Worm (Caenorhabditis elegans): ENCODE data around the gene cal-8.

Gene cal-8

DNA sequence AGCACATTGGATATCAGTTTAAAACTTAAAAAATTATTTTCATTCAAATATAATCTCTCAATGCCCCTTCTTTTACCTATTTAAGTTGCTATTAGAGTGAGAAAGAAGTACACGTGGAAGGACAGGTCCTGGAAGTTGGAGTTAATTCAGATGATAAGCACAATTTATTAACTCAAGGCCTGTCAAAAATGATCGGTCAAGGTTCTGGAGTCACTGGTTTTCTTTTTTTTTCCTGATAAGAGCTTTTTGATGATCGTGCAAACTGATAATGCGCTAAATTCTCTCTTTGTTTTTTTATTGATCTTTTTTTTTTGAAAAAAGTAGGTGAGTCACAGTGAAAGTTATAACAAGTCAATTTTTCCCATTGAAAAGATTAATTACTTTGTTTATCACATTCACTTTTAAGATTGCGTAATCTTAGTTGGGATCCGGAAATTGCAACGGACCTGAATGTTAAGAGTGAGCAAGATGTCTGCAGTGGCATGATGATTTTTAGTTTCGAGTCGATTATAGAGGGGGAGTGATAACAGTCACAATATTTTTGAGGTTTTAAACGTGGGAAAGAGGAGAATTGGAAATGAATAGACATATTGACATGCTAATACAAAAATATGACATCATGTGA is 30.7 kb upstream of the cal-8 start:
- TF ChIP-seq med-1 (GFP tag; optimal IDR thresholded peaks at IDR 0.05; ENCODE audit: insufficient read depth) (no peak), ref-1 (GFP tag; conservative IDR thresholded peaks at IDR 0.05) (no peak), ztf-29 (GFP tag; IDR thresholded peaks at IDR 0.05) (no peak), flt-1 (GFP tag; IDR thresholded peaks at IDR 0.05) (no peak), T22C8.4 (GFP tag; IDR thresholded peaks at IDR 0.05) (no peak), klf-2 (GFP tag; conservative IDR thresholded peaks at IDR 0.05) (no peak), cog-1 (tag; optimal IDR thresholded peaks at IDR 0.05) (no peak), tab-1 (GFP tag; IDR thresholded peaks at IDR 0.05) (no peak), ztf-23 (GFP tag; IDR thresholded peaks at IDR 0.05) (no peak)

DNA sequence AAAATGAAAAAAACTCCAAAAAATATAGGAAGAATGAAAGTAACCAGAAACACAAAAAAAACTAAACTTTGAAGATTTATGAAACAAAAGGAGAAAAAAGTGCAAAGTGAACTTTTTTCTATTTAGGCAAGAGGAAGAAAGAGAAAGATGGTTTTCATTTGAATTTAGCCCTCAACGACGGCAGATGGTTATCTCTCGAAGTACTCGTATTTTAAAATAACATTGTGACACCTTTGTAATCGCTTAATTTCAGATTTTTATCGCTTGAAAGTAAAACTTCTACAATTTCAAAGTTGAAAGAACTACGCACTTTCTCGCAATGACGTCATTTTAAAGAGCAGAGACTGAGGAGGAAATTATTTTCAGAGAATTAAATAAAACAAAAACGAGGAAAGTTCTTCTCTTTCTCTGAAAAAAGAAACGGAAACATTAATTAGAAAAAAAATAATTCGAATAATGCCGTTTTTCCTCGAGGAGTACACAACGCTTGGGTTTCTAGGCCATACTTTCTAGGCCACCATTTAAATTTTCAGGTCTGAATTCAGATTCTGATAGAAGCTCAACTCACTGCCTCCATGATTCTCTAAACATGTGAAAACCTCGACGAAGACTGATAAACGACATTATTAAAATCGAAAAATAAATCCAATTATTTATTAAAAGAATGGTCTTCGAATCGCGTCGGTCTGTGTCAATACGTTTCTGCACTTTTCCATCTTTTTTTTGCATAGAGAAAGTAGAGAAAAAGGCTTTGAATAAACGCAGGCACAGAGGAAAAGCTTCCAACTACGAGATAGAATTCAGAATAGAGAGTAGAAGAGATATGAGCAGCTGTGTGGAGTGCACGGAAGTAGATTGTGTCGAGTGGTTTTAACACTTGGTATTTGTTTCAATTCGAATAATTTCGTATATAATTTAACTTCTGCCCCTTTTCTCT is 29.8 kb upstream of the cal-8 start:
- TF ChIP-seq T22C8.4 (GFP tag; IDR thresholded peaks at IDR 0.05) (no peak), med-1 (GFP tag; optimal IDR thresholded peaks at IDR 0.05; ENCODE audit: insufficient read depth) (no peak), tab-1 (GFP tag; IDR thresholded peaks at IDR 0.05) (no peak), cog-1 (tag; optimal IDR thresholded peaks at IDR 0.05) (peak; percentile 44)

DNA sequence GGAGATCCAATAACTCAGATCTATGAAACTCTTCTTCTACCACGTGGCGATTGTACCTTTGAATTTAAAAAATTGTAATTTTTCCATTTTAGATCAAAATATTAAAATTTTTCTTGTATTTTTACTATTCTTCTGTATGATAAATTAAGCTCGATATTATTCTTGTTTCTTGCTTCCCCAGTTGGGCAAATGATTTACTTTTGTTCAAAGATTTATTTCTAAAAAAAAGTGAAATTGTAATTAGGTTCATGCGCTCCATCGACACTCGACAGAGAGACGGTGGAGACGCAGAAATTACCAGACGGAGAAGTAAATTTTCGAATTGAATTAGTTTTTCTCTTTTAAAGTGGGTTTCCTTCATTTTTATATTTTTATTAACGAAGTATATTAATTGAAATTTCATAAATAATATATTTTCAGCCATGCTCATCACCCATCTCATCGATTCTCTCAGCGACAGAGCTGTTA is 24.0 kb upstream of the cal-8 start, which contains the start of gene npp-24:
TSS of gene npp-24 (plus strand) at position 51 of the 468 bp plus-strand sequence.
- no peak for TF ChIP-seq med-1 (GFP tag; optimal IDR thresholded peaks at IDR 0.05; ENCODE audit: insufficient read depth)
- TF ChIP-seq flt-1 (GFP tag; IDR thresholded peaks at IDR 0.05): no peak
- no peak for TF ChIP-seq klf-2 (GFP tag; conservative IDR thresholded peaks at IDR 0.05)
- no peak for TF ChIP-seq tab-1 (GFP tag; IDR thresholded peaks at IDR 0.05)
- TF ChIP-seq ztf-23 (GFP tag; IDR thresholded peaks at IDR 0.05): no peak

DNA sequence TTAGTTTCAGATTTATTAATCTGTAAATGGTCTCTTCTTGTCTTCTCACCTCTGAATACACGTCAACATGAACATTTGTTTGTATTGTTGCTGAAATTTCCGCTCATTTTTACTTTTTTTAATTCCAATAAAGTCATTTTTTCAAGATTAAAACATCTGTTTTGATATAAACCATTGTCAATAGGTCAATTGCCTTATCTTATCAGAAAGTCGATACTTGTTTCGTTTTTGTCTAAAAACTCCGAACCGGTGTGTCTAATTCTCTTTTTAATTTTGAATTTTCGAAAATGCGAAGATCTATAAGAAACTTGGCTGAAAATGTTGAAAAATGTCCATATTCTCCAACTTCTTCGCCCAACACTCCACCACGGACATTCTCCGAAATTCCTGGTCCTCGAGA is 21.9 kb upstream of the cal-8 start, which contains the start of gene cyp-44A1:
TSS of gene cyp-44A1 (plus strand) at position 285 of the 400 bp plus-strand sequence.
- no peak for TF ChIP-seq ref-1 (GFP tag; conservative IDR thresholded peaks at IDR 0.05)
- TF ChIP-seq flt-1 (GFP tag; IDR thresholded peaks at IDR 0.05): no peak
- TF ChIP-seq tab-1 (GFP tag; IDR thresholded peaks at IDR 0.05): no peak
- TF ChIP-seq cog-1 (tag; optimal IDR thresholded peaks at IDR 0.05): no peak
- no peak for TF ChIP-seq ztf-23 (GFP tag; IDR thresholded peaks at IDR 0.05)
- TF ChIP-seq med-1 (GFP tag; optimal IDR thresholded peaks at IDR 0.05; ENCODE audit: insufficient read depth): no peak
- TF ChIP-seq T22C8.4 (GFP tag; IDR thresholded peaks at IDR 0.05): no peak
- no peak for TF ChIP-seq klf-2 (GFP tag; conservative IDR thresholded peaks at IDR 0.05)
- TF ChIP-seq ztf-29 (GFP tag; IDR thresholded peaks at IDR 0.05): no peak

DNA sequence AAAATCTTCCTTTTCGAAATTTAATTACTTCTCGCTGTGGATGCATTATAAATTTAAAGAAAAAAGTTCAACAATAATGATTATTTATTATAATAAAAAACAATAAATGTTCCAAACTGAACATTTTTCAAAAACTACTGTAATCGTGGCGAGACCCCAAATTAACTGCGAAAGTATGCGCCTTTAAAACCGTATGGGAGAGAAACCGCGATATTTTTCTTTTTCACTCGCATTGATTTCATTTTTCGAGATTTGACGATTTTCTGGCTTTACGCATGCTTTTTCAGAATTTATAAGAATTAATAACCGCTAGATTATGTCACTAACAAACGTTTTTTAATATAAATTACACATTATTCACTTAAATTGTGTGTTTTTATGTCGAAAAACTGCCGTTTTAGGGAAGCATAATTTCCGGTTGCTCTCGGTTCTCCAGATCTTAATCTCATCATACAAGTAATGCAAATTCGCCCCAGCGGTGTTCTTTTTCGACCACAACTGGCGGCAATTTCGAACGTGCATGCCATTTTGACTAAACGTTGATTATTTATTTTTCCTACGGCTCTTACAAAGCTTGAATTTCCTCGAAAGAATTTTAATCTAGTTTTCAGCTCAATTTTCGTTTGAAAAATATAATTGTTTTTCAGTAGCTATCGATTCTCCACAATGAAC is 19.3 kb upstream of the cal-8 start, which contains the start of gene F12A10.8:
TSS of gene F12A10.8 (minus strand) at position 79 of the 672 bp plus-strand sequence.
- TF ChIP-seq med-1 (GFP tag; optimal IDR thresholded peaks at IDR 0.05; ENCODE audit: insufficient read depth) (no peak), klf-2 (GFP tag; conservative IDR thresholded peaks at IDR 0.05) (no peak), cog-1 (tag; optimal IDR thresholded peaks at IDR 0.05) (no peak), ref-1 (GFP tag; conservative IDR thresholded peaks at IDR 0.05) (no peak), tab-1 (GFP tag; IDR thresholded peaks at IDR 0.05) (no peak), ztf-23 (GFP tag; IDR thresholded peaks at IDR 0.05) (no peak), T22C8.4 (GFP tag; IDR thresholded peaks at IDR 0.05) (no peak), flt-1 (GFP tag; IDR thresholded peaks at IDR 0.05) (no peak)

DNA sequence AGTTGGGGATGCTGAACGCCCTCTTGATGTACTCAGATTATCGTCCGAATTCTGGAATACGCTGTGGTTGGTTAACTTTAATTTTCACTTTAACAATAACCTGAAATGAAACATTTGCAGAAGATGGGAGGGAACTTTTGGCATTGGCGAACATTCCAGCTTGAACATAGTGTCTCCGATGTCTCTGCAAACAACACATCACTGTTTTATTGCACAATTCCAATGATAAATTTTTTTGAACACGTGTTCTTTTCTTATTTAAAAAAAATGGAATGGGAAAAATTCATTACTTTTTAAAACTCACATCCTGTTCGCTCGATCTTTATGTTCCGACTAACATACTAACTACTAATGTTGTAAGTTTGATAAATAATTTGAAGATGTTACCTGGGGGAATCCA is 18.6 kb upstream of the cal-8 start, which contains the start of gene fzy-1:
TSS of gene fzy-1 (plus strand) at position 301 of the 400 bp plus-strand sequence.
- no peak for TF ChIP-seq cog-1 (tag; optimal IDR thresholded peaks at IDR 0.05)
- no peak for TF ChIP-seq ref-1 (GFP tag; conservative IDR thresholded peaks at IDR 0.05)
- TF ChIP-seq klf-2 (GFP tag; conservative IDR thresholded peaks at IDR 0.05): no peak
- TF ChIP-seq tab-1 (GFP tag; IDR thresholded peaks at IDR 0.05): no peak
- TF ChIP-seq ztf-23 (GFP tag; IDR thresholded peaks at IDR 0.05): no peak
- no peak for TF ChIP-seq flt-1 (GFP tag; IDR thresholded peaks at IDR 0.05)
- TF ChIP-seq ztf-29 (GFP tag; IDR thresholded peaks at IDR 0.05): no peak
- no peak for TF ChIP-seq T22C8.4 (GFP tag; IDR thresholded peaks at IDR 0.05)
- TF ChIP-seq med-1 (GFP tag; optimal IDR thresholded peaks at IDR 0.05; ENCODE audit: insufficient read depth): no peak

DNA sequence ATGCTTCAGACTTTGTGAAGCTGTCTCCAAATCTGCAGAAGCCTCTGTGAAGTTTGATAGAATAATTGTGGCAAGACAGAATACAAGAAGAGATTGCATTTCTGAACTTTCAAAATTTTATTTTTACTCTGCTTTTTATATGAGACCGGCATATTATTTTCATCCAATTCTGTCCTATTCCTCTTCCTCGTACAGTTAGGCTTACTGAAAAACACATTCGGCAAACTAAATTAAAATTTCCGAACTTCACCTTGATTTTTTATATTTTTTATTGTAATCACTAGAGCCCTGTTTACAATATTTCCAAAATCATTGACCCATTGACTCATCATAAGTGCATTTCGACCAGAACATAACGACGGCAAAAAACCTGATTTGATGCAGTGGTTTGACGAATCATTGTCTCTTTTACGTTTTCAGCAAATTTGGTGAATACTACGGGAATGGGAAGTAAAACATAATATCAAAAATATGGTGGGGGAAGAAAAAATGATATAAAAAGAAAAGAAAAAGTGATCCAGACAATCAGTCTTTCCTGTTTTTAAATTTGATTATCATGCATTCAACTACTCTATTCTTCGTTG is 16.4 kb upstream of the cal-8 start, which contains the start of the genes suex-1 and F12A10.9:
TSS of gene suex-1 (minus strand) at position 101 of the 584 bp plus-strand sequence.
TSS of gene F12A10.9 (plus strand) at position 534 of the 584 bp plus-strand sequence.
- no peak for TF ChIP-seq T22C8.4 (GFP tag; IDR thresholded peaks at IDR 0.05)
- TF ChIP-seq med-1 (GFP tag; optimal IDR thresholded peaks at IDR 0.05; ENCODE audit: insufficient read depth): no peak
- TF ChIP-seq cog-1 (tag; optimal IDR thresholded peaks at IDR 0.05): no peak
- no peak for TF ChIP-seq tab-1 (GFP tag; IDR thresholded peaks at IDR 0.05)
- TF ChIP-seq ref-1 (GFP tag; conservative IDR thresholded peaks at IDR 0.05): no peak
- TF ChIP-seq klf-2 (GFP tag; conservative IDR thresholded peaks at IDR 0.05): no peak
- no peak for TF ChIP-seq ztf-29 (GFP tag; IDR thresholded peaks at IDR 0.05)
- no peak for TF ChIP-seq flt-1 (GFP tag; IDR thresholded peaks at IDR 0.05)
- no peak for TF ChIP-seq ztf-23 (GFP tag; IDR thresholded peaks at IDR 0.05)

DNA sequence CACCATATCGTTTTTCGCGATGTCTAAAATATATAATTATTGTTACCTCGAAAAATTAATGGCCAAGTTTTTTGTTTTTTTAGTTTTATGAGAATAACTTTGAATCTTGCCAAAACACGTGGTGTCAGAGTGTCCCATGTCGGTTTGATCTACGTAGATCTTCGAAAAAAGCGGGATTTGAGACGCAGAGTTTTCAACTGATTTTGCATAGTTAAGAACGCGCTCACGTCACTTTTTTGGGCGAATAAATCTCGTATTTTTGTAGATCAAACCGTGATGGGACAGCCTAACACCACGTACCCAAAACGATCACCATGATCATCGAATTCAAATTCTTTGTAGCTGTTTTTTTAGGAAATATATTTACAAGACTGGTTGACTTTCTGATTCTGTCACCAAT is 15.7 kb upstream of the cal-8 start:
- no peak for TF ChIP-seq flt-1 (GFP tag; IDR thresholded peaks at IDR 0.05)
- TF ChIP-seq med-1 (GFP tag; optimal IDR thresholded peaks at IDR 0.05; ENCODE audit: insufficient read depth): no peak
- TF ChIP-seq klf-2 (GFP tag; conservative IDR thresholded peaks at IDR 0.05): no peak
- TF ChIP-seq ztf-23 (GFP tag; IDR thresholded peaks at IDR 0.05): no peak
- TF ChIP-seq T22C8.4 (GFP tag; IDR thresholded peaks at IDR 0.05): no peak
- TF ChIP-seq cog-1 (tag; optimal IDR thresholded peaks at IDR 0.05): no peak
- TF ChIP-seq ztf-29 (GFP tag; IDR thresholded peaks at IDR 0.05): no peak
- no peak for TF ChIP-seq tab-1 (GFP tag; IDR thresholded peaks at IDR 0.05)
- TF ChIP-seq ref-1 (GFP tag; conservative IDR thresholded peaks at IDR 0.05): no peak

Measured in whole organism, midembryonic.